Fruit fly (Drosophila melanogaster) Kc167 (cell line): ENCODE results near the gene Trp1.

Experiments
- Myc ChIP-seq: fragments of >200 bp; optimal IDR thresholded peaks from 2 replicates; lab custom pipeline; 2017; ENCODE audit warnings: missing external identifiers
- Sin3A ChIP-seq: fragments of >200 bp; optimal IDR thresholded peaks from 2 replicates; lab custom pipeline; 2018; ENCODE audit warnings: missing external identifiers
- h ChIP-seq: fragments of >200 bp; optimal IDR thresholded peaks from 3 replicates; lab custom pipeline; 2018; ENCODE audit warnings: missing external identifiers
- insv ChIP-seq: fragments of >200 bp; optimal IDR thresholded peaks from 3 replicates; lab custom pipeline; 2018; ENCODE audit warnings: missing external identifiers
- psq ChIP-seq: fragments of >200 bp; optimal IDR thresholded peaks from 2 replicates; lab custom pipeline; 2017; ENCODE audit warnings: missing external identifiers
- ttk ChIP-seq: sonication (Bioruptor generic); optimal IDR thresholded peaks from 2 replicates; lab custom pipeline; 2017; ENCODE audit warnings: missing external identifiers

Trp1 gene

DNA sequence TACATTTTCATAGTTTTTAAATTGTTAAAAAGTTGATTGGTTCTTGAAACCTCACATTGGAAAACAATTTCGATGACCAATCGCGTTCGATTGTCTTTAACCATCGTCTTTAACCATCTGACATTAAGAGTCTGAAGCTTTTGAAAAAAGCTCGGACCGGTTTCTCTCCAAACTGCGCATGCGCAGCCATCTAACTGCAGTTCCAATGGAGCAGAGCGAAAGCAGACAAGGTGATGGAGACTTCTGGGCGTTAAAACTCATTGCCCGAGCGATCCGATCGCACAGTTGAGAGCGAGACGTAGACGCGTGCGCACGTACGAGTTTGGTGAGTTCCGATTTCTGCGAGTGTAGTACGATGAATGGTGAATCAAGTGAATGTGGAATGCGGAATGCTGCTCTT lies 23.2 kb downstream of the Trp1 start, which contains the start of gene obst-B:
TSS of gene obst-B (plus strand) at position 276 of the 400 bp plus-strand sequence.
- TF ChIP-seq insv (no peak), Sin3A (no peak), Myc (lab: Kevin White, UChicago) (no peak), h (lab: Kevin White, UChicago) (no peak), psq (lab: Kevin White, UChicago) (no peak), ttk (lab: Kevin White, UChicago) (no peak)

DNA sequence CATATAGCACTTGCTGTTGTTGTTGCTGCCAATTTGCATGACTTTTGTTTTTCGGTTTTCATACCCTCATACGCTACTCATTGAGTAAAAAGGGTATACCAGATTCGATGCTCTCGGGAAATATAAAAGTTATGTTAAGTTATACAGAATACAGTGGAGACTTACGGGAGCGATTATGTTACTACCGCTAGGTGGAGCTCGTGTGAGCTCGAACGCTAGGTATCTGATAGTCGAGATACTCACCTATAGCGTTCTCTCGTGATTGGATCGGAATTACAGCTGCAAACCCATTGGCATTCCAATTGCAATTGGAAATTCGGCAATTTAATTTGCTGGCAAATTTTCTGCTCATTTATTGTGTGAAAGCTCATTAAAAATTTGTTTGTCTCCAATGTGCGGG lies 24.2 kb downstream of the Trp1 start:
- TF ChIP-seq Sin3A (no peak), psq (lab: Kevin White, UChicago) (no peak), ttk (lab: Kevin White, UChicago) (no peak), Myc (lab: Kevin White, UChicago) (no peak), insv (no peak), h (lab: Kevin White, UChicago) (no peak)

DNA sequence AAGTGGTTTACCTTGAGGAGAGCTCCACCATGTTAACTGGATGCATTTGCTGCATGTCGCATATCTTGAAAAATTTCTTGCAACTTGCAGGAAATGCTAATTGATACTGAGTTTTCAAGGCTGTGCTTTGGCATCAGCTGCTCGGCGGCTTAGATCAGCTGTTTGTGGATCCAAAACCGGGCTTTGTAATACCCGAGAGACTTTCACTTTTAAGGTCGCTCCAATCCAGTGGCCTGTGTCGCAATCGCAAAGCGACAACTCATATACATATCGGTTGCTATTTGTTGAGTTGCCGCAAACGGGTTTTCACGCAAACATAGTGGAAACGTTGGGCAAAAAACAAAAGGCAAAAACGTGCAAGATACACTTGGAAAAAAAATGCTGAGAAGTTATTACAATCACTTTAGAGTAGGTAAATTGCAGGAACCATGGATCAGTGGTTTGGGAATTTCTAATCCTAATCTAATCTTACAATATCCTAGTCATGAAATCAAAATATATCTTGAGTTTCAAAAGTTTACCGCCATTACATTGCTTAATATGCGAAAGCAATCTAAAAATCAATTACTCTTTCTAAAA lies 26.7 kb downstream of the Trp1 start:
- TF ChIP-seq h (lab: Kevin White, UChicago) (no peak), ttk (lab: Kevin White, UChicago) (no peak), psq (lab: Kevin White, UChicago) (no peak), Sin3A (no peak), Myc (lab: Kevin White, UChicago) (no peak), insv (no peak)

DNA sequence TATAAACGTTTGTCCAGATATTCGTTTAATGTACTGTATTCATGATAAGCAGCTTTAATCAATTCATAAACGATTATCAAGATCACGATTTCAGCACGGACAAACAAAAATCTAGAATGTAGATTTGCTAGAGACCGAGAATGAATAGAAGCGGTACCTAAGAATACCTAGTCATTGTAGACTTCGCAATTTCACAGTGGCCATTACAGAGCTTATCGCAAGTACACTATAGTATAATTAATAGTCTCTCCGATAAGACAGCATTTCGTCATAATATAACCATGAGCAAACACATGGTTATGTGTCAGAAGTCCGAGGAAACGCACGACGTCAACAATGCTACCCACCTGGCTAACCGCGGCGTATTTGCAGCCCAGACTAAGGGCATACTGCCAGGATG lies 40.1 kb downstream of the Trp1 start, which contains the start of gene CG33301:
TSS of gene CG33301 (plus strand) at position 301 of the 400 bp plus-strand sequence.
- TF ChIP-seq Sin3A (no peak), h (lab: Kevin White, UChicago) (no peak), insv (no peak), ttk (lab: Kevin White, UChicago) (no peak), psq (lab: Kevin White, UChicago) (no peak), Myc (lab: Kevin White, UChicago) (no peak)

DNA sequence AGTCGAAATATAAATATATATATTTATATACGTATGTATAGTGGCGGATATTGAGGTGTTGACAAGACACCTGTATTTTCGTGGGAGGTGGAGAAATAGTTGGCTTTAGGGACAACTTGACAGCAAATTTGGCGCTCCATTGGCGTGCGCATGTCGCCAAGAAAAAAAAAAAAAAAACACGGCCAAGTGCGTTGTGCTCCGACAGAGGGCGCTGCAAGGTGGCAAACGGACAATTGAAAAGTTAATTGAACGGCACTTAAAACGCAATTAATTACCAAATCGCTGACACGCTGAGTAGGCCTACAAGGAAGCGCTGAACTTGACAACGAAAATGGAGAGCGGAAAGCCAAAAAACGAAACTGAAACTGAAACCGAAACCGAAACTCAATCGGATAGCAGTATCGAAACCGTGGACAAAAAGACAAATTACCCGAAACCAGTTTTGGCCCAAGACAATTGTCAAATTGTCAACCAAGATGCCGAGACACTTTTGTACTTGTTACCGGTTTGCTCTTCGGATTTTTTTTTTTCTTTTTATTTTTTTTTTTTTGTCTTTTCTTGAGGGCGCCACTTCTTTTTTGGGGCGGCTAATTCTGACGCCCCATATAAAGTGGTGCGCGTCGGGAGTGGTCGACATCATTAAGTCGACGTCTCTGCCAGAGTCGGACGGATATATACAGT lies 44.5 kb downstream of the Trp1 start, which contains the start of gene Cpr31A:
TSS of gene Cpr31A (plus strand) at position 631 of the 681 bp plus-strand sequence.
- TF ChIP-seq Sin3A (no peak), ttk (lab: Kevin White, UChicago) (no peak), h (lab: Kevin White, UChicago) (no peak), insv (no peak), Myc (lab: Kevin White, UChicago) (no peak), psq (lab: Kevin White, UChicago) (no peak)

DNA sequence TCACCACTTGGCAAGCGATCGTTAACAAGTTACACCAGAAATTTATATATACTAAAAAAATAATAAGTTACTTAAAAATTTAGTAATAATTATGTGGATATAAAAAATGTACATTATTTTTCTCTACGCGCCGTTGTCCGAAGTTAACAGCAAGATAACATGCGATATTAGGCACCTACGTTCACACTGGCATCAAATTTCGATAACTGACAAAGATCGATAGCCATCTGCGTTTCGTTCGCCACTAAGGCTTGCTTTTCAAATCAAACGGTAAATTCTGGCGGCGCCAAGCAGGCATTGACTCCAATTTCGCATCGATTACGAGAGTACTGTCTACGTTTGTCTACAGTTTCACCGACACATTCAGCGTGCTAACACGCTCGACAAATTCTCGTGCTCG lies 47.5 kb downstream of the Trp1 start, which contains the start of gene Pen:
TSS of gene Pen (plus strand) at position 196 of the 400 bp plus-strand sequence.
- TF ChIP-seq Sin3A: no peak
- no peak for TF ChIP-seq ttk (lab: Kevin White, UChicago)
- no peak for TF ChIP-seq psq (lab: Kevin White, UChicago)
- no peak for TF ChIP-seq insv
- TF ChIP-seq Myc (lab: Kevin White, UChicago): no peak
- TF ChIP-seq h (lab: Kevin White, UChicago): no peak

DNA sequence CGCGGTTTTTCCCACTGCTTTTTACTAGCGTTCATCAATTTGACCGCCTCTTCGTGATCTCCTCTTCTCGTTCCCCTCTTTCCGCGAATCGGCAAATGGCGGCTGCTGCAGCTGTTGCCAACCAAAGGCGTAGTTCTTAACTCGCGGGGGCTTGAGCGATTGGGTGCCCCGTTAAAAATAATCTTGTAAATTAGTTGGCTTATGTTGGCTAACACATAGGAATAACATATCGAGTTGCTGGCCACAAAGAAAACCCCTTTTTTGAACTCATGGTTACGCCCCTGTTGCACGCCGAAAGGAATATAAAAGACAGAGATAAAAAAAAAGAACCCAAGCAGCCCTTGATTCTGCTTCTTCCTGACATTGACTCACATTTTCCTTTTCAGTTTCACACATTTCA lies 48.1 kb downstream of the Trp1 start:
- TF ChIP-seq psq (lab: Kevin White, UChicago) (no peak), Myc (lab: Kevin White, UChicago) (no peak), h (lab: Kevin White, UChicago) (no peak), Sin3A (no peak), ttk (lab: Kevin White, UChicago) (no peak), insv (no peak)

DNA sequence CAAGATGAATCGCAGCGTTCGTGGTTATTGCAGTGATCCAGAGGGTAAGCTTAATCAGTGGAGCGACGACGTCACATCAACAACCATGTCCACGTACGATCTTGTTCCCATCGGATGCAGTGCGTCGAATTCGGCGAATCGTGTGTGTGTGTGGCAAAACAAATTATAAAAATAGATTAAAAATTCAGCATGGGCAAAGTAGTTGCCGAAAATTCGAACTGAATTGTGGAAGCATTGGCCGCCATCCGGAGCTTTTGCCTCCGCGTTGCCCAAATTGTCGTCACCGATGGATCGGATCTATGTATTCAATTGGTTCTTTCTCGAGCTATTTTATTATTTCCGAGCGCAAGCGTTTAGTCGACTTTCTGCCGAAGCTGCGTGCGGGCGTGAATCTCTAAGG lies 51.3 kb downstream of the Trp1 start, which contains the start of gene Spn31A:
TSS of gene Spn31A (plus strand) at position 301 of the 400 bp plus-strand sequence.
- TF ChIP-seq Myc (lab: Kevin White, UChicago): no peak
- TF ChIP-seq Sin3A: no peak
- TF ChIP-seq ttk (lab: Kevin White, UChicago): no peak
- no peak for TF ChIP-seq psq (lab: Kevin White, UChicago)
- TF ChIP-seq h (lab: Kevin White, UChicago): no peak
- TF ChIP-seq insv: no peak

DNA sequence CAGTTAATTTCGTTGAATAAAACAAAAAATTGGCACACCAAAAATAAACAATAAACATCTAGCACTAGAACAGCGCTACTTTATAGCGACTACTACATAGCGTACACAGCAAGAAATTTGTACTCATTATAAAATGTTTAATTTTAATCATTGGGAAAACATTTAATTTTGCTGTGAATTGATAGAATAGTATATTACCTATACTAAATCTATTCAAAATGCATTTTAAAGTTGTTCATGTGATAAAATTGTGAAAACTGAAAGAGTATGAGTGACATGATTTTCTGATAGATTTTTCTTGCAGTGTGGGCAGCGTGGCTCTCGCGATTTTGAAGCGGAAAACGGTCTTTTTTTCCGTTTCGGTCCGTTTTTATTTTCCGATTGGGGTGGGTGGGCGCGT lies 52.1 kb downstream of the Trp1 start:
- TF ChIP-seq Sin3A (no peak), ttk (lab: Kevin White, UChicago) (no peak)
